Fruit fly (Drosophila melanogaster) whole organism, embryonic: ENCODE results near the gene CG13670.

Experiments
- CG10565 ChIP-seq: fragments of 200-800 bp; sonication (Bioruptor generic); optimal IDR thresholded peaks from 3 replicates; lab custom pipeline; 2016; ENCODE audit warnings: missing biosample characterization, mild to moderate bottlenecking, missing genetic modification characterization
- CG11560 ChIP-seq: fragments of 200-800 bp; sonication (Bioruptor generic); IDR thresholded peaks from 3 replicates; pipeline ENCODE4 v1.3.6; 2022; ENCODE audit warnings: missing biosample characterization, missing genetic modification characterization
- CG11723 ChIP-seq: fragments of 200-800 bp; sonication (Bioruptor generic); optimal IDR thresholded peaks from 2 replicates; lab custom pipeline; 2017; ENCODE audit warnings: missing biosample characterization, mild to moderate bottlenecking, missing genetic modification characterization
- CG12769 ChIP-seq: fragments of 200-800 bp; sonication (Bioruptor generic); optimal IDR thresholded peaks from 2 replicates; lab custom pipeline; 2019; ENCODE audit warnings: missing biosample characterization, mild to moderate bottlenecking, missing genetic modification characterization, moderate library complexity
- CG13894 ChIP-seq: fragments of 200-800 bp; sonication (Bioruptor generic); optimal IDR thresholded peaks from 3 replicates; lab custom pipeline; 2018; ENCODE audit warnings: missing biosample characterization, mild to moderate bottlenecking, missing genetic modification characterization, moderate library complexity
- CG14710 ChIP-seq: fragments of 200-800 bp; sonication (Bioruptor generic); optimal IDR thresholded peaks from 3 replicates; lab custom pipeline; 2019; ENCODE audit warnings: missing biosample characterization, mild to moderate bottlenecking, missing genetic modification characterization, moderate library complexity
- CG15479 ChIP-seq: fragments of 200-800 bp; sonication (Bioruptor generic); optimal IDR thresholded peaks from 3 replicates; lab custom pipeline; 2019; ENCODE audit warnings: missing biosample characterization, mild to moderate bottlenecking, missing genetic modification characterization, moderate library complexity
- CG15514 ChIP-seq: fragments of 200-800 bp; sonication (Bioruptor generic); optimal IDR thresholded peaks from 3 replicates; lab custom pipeline; 2017; ENCODE audit warnings: missing biosample characterization, missing genetic modification characterization, mild to moderate bottlenecking, moderate library complexity, missing genetic modification reagents
- CG17385 ChIP-seq: fragments of 200-800 bp; sonication (Bioruptor generic); optimal IDR thresholded peaks from 3 replicates; lab custom pipeline; 2018; ENCODE audit warnings: missing biosample characterization, mild to moderate bottlenecking, missing genetic modification characterization
- CG1792 ChIP-seq: fragments of 200-800 bp; sonication (Bioruptor generic); optimal IDR thresholded peaks from 2 replicates; lab custom pipeline; 2016; ENCODE audit warnings: missing biosample characterization, missing genetic modification characterization
- CG18011 ChIP-seq: fragments of 200-800 bp; sonication (Bioruptor generic); optimal IDR thresholded peaks from 2 replicates; lab custom pipeline; 2017; ENCODE audit warnings: missing biosample characterization, missing genetic modification characterization, mild to moderate bottlenecking, moderate library complexity, missing genotype
- CG2889 ChIP-seq: fragments of 200-800 bp; sonication (Bioruptor generic); IDR thresholded peaks from 3 replicates; pipeline ENCODE4 v1.3.6; 2022; ENCODE audit warnings: missing biosample characterization, missing genetic modification characterization
- CG31224 ChIP-seq: fragments of 200-800 bp; sonication (Bioruptor generic); IDR thresholded peaks from 2 replicates; pipeline ENCODE4 v1.3.6; 2022; ENCODE audit warnings: missing biosample characterization, missing genetic modification characterization
- CG3838 ChIP-seq: fragments of 200-800 bp; sonication (Bioruptor generic); optimal IDR thresholded peaks from 3 replicates; lab custom pipeline; 2016; ENCODE audit warnings: missing biosample characterization, missing genetic modification characterization
- CG4820 ChIP-seq: fragments of 200-800 bp; sonication (Bioruptor generic); optimal IDR thresholded peaks from 3 replicates; lab custom pipeline; 2016; ENCODE audit warnings: missing biosample characterization, missing genetic modification characterization
- CG8281 ChIP-seq: fragments of 200-800 bp; sonication (Bioruptor generic); optimal IDR thresholded peaks from 2 replicates; lab custom pipeline; 2018; ENCODE audit warnings: missing biosample characterization, mild to moderate bottlenecking, missing genetic modification characterization, moderate library complexity
- CG9817 ChIP-seq: fragments of 200-800 bp; sonication (Bioruptor generic); optimal IDR thresholded peaks from 2 replicates; lab custom pipeline; 2018; ENCODE audit warnings: missing biosample characterization, mild to moderate bottlenecking, missing genetic modification characterization, moderate library complexity
- CoRest ChIP-seq: fragments of 200-800 bp; sonication (Bioruptor generic); optimal IDR thresholded peaks from 3 replicates; lab custom pipeline; 2018; ENCODE audit warnings: missing biosample characterization, mild to moderate bottlenecking, missing genetic modification characterization, moderate library complexity
- D19A ChIP-seq: fragments of 200-800 bp; optimal IDR thresholded peaks from 3 replicates; lab custom pipeline; 2019; ENCODE audit warnings: missing biosample characterization, mild to moderate bottlenecking, missing genetic modification characterization, moderate library complexity
- Hsf ChIP-seq: fragments of 200-800 bp; sonication (Bioruptor generic); optimal IDR thresholded peaks from 3 replicates; lab custom pipeline; 2016; ENCODE audit warnings: missing biosample characterization, missing genetic modification characterization
- Kr ChIP-seq: fragments of 200-800 bp; sonication (Bioruptor generic); optimal IDR thresholded peaks from 2 replicates; lab custom pipeline; 2017; ENCODE audit warnings: missing biosample characterization, mild to moderate bottlenecking, missing genetic modification characterization
- MTF-1 ChIP-seq: fragments of 200-800 bp; sonication (Bioruptor generic); optimal IDR thresholded peaks from 2 replicates; lab custom pipeline; 2018; ENCODE audit warnings: missing biosample characterization, mild to moderate bottlenecking, missing genetic modification characterization, borderline replicate concordance
- Nf-YC ChIP-seq: fragments of 200-800 bp; optimal IDR thresholded peaks from 3 replicates; lab custom pipeline; 2019; ENCODE audit warnings: missing biosample characterization, mild to moderate bottlenecking, missing genetic modification characterization, moderate library complexity
- Oli ChIP-seq: fragments of 200-800 bp; sonication (Bioruptor generic); optimal IDR thresholded peaks from 2 replicates; lab custom pipeline; 2018; ENCODE audit warnings: missing biosample characterization, mild to moderate bottlenecking, missing genetic modification characterization, moderate library complexity
- Poxn ChIP-seq: fragments of 200-800 bp; sonication (Bioruptor generic); IDR thresholded peaks from 2 replicates; pipeline ENCODE4 v1.3.6; 2022; ENCODE audit warnings: missing biosample characterization, missing genetic modification characterization
- Tbp ChIP-seq: fragments of >200 bp; optimal IDR thresholded peaks from 2 replicates; lab custom pipeline; 2018; ENCODE audit warnings: missing biosample characterization, missing genetic modification characterization
- Trl ChIP-seq, 3 experiments: fragments of >200 bp in 2 of 3; fragments of 200-800 bp in 1 of 3; sonication (Bioruptor generic) in 1 of 3; optimal IDR thresholded peaks; 2 replicates in 1 of 3; 3 replicates in 2 of 3; lab custom pipeline; 2016 to 2017; ENCODE audit warnings: missing biosample characterization in 1 of 3, missing genetic modification characterization in 1 of 3
- Usf ChIP-seq: fragments of 200-800 bp; sonication (Bioruptor generic); optimal IDR thresholded peaks from 2 replicates; lab custom pipeline; 2017; ENCODE audit warnings: missing genotype, missing biosample characterization, missing genetic modification characterization
- Xbp1 ChIP-seq: fragments of 200-800 bp; sonication (Bioruptor generic); optimal IDR thresholded peaks from 3 replicates; lab custom pipeline; 2016; ENCODE audit warnings: missing biosample characterization, mild to moderate bottlenecking, missing genetic modification characterization
- ac ChIP-seq: fragments of 200-800 bp; sonication (Bioruptor generic); optimal IDR thresholded peaks from 3 replicates; lab custom pipeline; 2017; ENCODE audit warnings: missing biosample characterization, mild to moderate bottlenecking, missing genetic modification characterization
- amos ChIP-seq: fragments of 200-800 bp; sonication (Bioruptor generic); IDR thresholded peaks from 2 replicates; pipeline ENCODE4 v1.3.6; 2022; ENCODE audit warnings: missing biosample characterization, missing genetic modification characterization; ENCODE audit not compliant: partially characterized antibody
- ato ChIP-seq: fragments of 200-800 bp; sonication (Bioruptor generic); IDR thresholded peaks from 2 replicates; pipeline ENCODE4 v1.3.6; 2022; ENCODE audit warnings: missing biosample characterization, missing genetic modification characterization; ENCODE audit not compliant: partially characterized antibody
- cg ChIP-seq: fragments of 200-800 bp; sonication (Bioruptor generic); optimal IDR thresholded peaks from 3 replicates; lab custom pipeline; 2019; ENCODE audit warnings: missing biosample characterization, mild to moderate bottlenecking, missing genetic modification characterization, moderate library complexity
- crc ChIP-seq: fragments of 200-800 bp; sonication (Bioruptor generic); optimal IDR thresholded peaks from 2 replicates; lab custom pipeline; 2016; ENCODE audit warnings: missing biosample characterization, missing genetic modification characterization
- croc ChIP-seq: fragments of 200-800 bp; sonication (Bioruptor generic); conservative IDR thresholded peaks from 3 replicates; pipeline ENCODE4 v1.3.6; 2022; ENCODE audit warnings: missing biosample characterization, missing genetic modification characterization
- en ChIP-seq: fragments of 200-800 bp; sonication (Bioruptor generic); optimal IDR thresholded peaks from 2 replicates; lab custom pipeline; 2016; ENCODE audit warnings: missing biosample characterization, missing genetic modification characterization
- gcm ChIP-seq: fragments of 200-800 bp; sonication (Bioruptor generic); optimal IDR thresholded peaks from 2 replicates; lab custom pipeline; 2019; ENCODE audit warnings: missing biosample characterization, mild to moderate bottlenecking, missing genetic modification characterization, moderate library complexity
- gem ChIP-seq: fragments of 200-800 bp; sonication (Bioruptor generic); optimal IDR thresholded peaks from 2 replicates; lab custom pipeline; 2019; ENCODE audit warnings: missing biosample characterization, mild to moderate bottlenecking, missing genetic modification characterization, moderate library complexity
- insv ChIP-seq, 2 experiments: fragments of 200-800 bp; sonication (Bioruptor generic); optimal IDR thresholded peaks; 3 replicates each; lab custom pipeline; 2016 to 2018; ENCODE audit warnings: missing biosample characterization in 2 of 2, missing genetic modification characterization in 2 of 2
- luna ChIP-seq: fragments of 200-800 bp; sonication (Bioruptor generic); optimal IDR thresholded peaks from 2 replicates; lab custom pipeline; 2016; ENCODE audit warnings: missing biosample characterization, missing genetic modification characterization
- nmo ChIP-seq: fragments of 200-800 bp; sonication (Bioruptor generic); optimal IDR thresholded peaks from 2 replicates; lab custom pipeline; 2018; ENCODE audit warnings: missing biosample characterization, mild to moderate bottlenecking, missing genetic modification characterization, moderate library complexity
- pum ChIP-seq: fragments of 200-800 bp; sonication (Bioruptor generic); optimal IDR thresholded peaks from 2 replicates; lab custom pipeline; 2016; ENCODE audit warnings: missing biosample characterization, missing genetic modification characterization
- ranshi ChIP-seq: fragments of 200-800 bp; sonication (Bioruptor generic); IDR thresholded peaks from 2 replicates; pipeline ENCODE4 v1.3.6; 2022; ENCODE audit warnings: missing biosample characterization, missing genetic modification characterization
- shn ChIP-seq: fragments of 200-800 bp; sonication (Bioruptor generic); optimal IDR thresholded peaks from 3 replicates; lab custom pipeline; 2016; ENCODE audit warnings: missing biosample characterization, missing genetic modification characterization
- slou ChIP-seq: fragments of 200-800 bp; sonication (Bioruptor generic); optimal IDR thresholded peaks from 3 replicates; lab custom pipeline; 2016; ENCODE audit warnings: missing biosample characterization, missing genetic modification characterization
- sob ChIP-seq: fragments of 200-800 bp; sonication (Bioruptor generic); IDR thresholded peaks from 2 replicates; pipeline ENCODE4 v1.3.6; 2022; ENCODE audit warnings: missing biosample characterization, missing genetic modification characterization
- trh ChIP-seq: fragments of 200-800 bp; sonication (Bioruptor generic); optimal IDR thresholded peaks from 2 replicates; lab custom pipeline; 2016; ENCODE audit warnings: missing biosample characterization, missing genetic modification characterization
- unpg ChIP-seq: fragments of 200-800 bp; sonication (Bioruptor generic); optimal IDR thresholded peaks from 3 replicates; lab custom pipeline; 2018; ENCODE audit warnings: missing biosample characterization, mild to moderate bottlenecking, missing genetic modification characterization, moderate library complexity
- wdn ChIP-seq: fragments of 200-800 bp; sonication (Bioruptor generic); IDR thresholded peaks from 2 replicates; pipeline ENCODE4 v1.3.6; 2022; ENCODE audit warnings: missing biosample characterization, missing genetic modification characterization

Gene CG13670

DNA sequence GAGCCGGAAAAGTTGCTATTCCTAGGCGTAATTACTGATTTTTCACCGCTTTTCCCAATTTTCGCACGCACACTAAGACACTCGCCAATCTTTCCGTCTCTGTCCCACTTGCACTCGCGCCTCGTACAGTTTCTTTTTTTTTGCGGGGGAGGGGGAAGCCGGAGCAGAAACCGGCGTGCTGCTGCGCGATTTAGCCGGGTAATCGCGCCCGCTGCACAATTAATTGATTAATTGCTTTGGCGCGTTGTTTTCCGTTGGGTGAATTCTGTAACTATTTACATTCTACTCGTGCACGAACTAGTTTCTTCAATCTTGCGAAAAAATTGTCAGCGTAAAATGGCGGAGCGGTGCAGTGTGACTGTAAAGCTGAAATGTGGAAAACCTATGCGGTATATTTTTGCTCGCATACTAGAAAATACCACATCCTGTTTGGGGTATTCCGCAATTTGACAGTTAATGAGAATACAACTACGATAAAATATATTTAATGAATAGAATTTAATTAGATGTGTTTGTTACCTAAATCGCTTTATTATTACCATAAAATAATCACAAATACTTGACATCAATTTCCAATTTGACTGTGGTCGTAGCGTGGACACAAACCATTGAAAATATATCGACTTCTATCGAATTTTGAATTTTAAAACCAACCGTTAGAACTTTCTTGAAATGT is 5.3 kb upstream of the CG13670 start, which contains the start of gene Cpsf6 (continued):
- TF ChIP-seq ato (GFP tag; lab: Robert Waterston, UW) (0 out of 2 replicates have a peak, but pooled peaks have one; percentile 20), CG18011 (GFP tag; lab: Kevin White, UChicago) (peak; percentile 24), CG4820 (GFP tag; lab: Kevin White, UChicago) (peak; percentile 37), CG15479 (peak; percentile 13), crc (GFP tag; lab: Kevin White, UChicago) (no peak), Usf (peak; percentile 8), CG17385 (GFP tag; lab: Kevin White, UChicago) (peak; percentile 39), CG31224 (GFP tag; lab: Robert Waterston, UW) (peak; percentile 53), MTF-1 (no peak), Trl (optimal IDR thresholded peaks at IDR 0.05; lab: Kevin White, UChicago) (no peak), Trl (GFP tag; optimal IDR thresholded peaks at IDR 0.05; lab: Kevin White, UChicago) (peak; percentile 43), CG12769 (peak; percentile 78), croc (GFP tag; lab: Robert Waterston, UW) (peak; percentile 34; the same call in 1 of the 3 replicates), Kr (GFP tag; lab: Kevin White, UChicago) (no peak), Tbp (GFP tag; lab: Kevin White, UChicago) (peak; percentile 27), CG2889 (GFP tag; lab: Robert Waterston, UW) (0 out of 3 replicates have a peak, but pooled peaks have one; percentile 47), gem (tag; lab: Kevin White, UChicago) (peak; percentile 79), wdn (GFP tag; lab: Robert Waterston, UW) (no peak), en (GFP tag; lab: Kevin White, UChicago) (no peak), cg (GFP tag; lab: Kevin White, UChicago) (peak; percentile 97), CG3838 (GFP tag; lab: Kevin White, UChicago) (peak; percentile 46), pum (no peak), CG9817 (tag; lab: Kevin White, UChicago) (peak; percentile 75), CG11560 (tag; lab: Robert Waterston, UW) (no peak), slou (no peak), CG13894 (no peak), ranshi (GFP tag; lab: Robert Waterston, UW) (no peak; the same call in 1 of the 2 replicates), Xbp1 (GFP tag; lab: Kevin White, UChicago) (peak; percentile 64), Poxn (no peak), nmo (GFP tag; lab: Kevin White, UChicago) (peak; percentile 80), Nf-YC (tag; lab: Kevin White, UChicago) (peak; percentile 66), CG10565 (no peak), gcm (GFP tag; lab: Kevin White, UChicago) (no peak), CG8281 (peak; percentile 15), insv (GFP tag; optimal IDR thresholded peaks at IDR 0.05; lab: Kevin White, UChicago) (peak in 1 of 2 experiments; percentile 87), CG1792 (GFP tag; lab: Kevin White, UChicago) (no peak), CG15514 (GFP tag; lab: Kevin White, UChicago) (peak; percentile 80), CG11723 (GFP tag; lab: Kevin White, UChicago) (no peak), trh (GFP tag; lab: Kevin White, UChicago) (no peak), luna (GFP tag; lab: Kevin White, UChicago) (no peak), Hsf (GFP tag; lab: Kevin White, UChicago) (peak; percentile 61), CoRest (tag; lab: Kevin White, UChicago) (peak; percentile 86), amos (no peak), unpg (GFP tag; lab: Kevin White, UChicago) (peak; percentile 80), shn (GFP tag; lab: Kevin White, UChicago) (no peak), ac (GFP tag; lab: Kevin White, UChicago) (no peak), CG14710 (tag; lab: Kevin White, UChicago) (peak; percentile 87), sob (GFP tag; lab: Robert Waterston, UW) (peak; percentile 58), Oli (peak; percentile 39), D19A (peak; percentile 37)
